Worm (Caenorhabditis elegans) whole organism, L3 larva: Measurements from ENCODE around the gene Y5H2B.3.

Experiments used
- R02D3.7 ChIP-seq: fragments of 150-350 bp; optimal IDR thresholded peaks from 2 replicates; lab custom pipeline; 2014; ENCODE audit warnings: missing biosample characterization, missing genetic modification characterization
- ZK546.5 ChIP-seq: sonication (generic microtip); optimal IDR thresholded peaks from 2 replicates; lab custom pipeline; 2017; ENCODE audit warnings: missing biosample characterization, missing genetic modification characterization
- aly-2 ChIP-seq: fragments of 150-350 bp; optimal IDR thresholded peaks from 2 replicates; lab custom pipeline; 2014; ENCODE audit warnings: missing biosample characterization, missing genetic modification characterization
- ama-1 ChIP-seq: fragments of 150-350 bp; optimal IDR thresholded peaks from 2 replicates; lab custom pipeline; 2018
- ceh-16 ChIP-seq: sonication (generic microtip); optimal IDR thresholded peaks from 2 replicates; lab custom pipeline; 2017; ENCODE audit warnings: missing biosample characterization, missing genetic modification characterization
- ceh-28 ChIP-seq: fragments of 150-350 bp; optimal IDR thresholded peaks from 2 replicates; lab custom pipeline; 2014; ENCODE audit warnings: missing biosample characterization, missing genetic modification reagents, missing genetic modification characterization
- ceh-82 ChIP-seq: fragments of 150-350 bp; optimal IDR thresholded peaks from 2 replicates; lab custom pipeline; 2014; ENCODE audit warnings: missing biosample characterization, missing genetic modification characterization
- egl-27 ChIP-seq: sonication (generic microtip); optimal IDR thresholded peaks from 4 replicates; lab custom pipeline; 2017; ENCODE audit warnings: missing biosample characterization, missing genetic modification reagents, missing genetic modification characterization
- egl-5 ChIP-seq: fragments of 150-350 bp; optimal IDR thresholded peaks from 2 replicates; lab custom pipeline; 2017; ENCODE audit warnings: missing biosample characterization, missing genetic modification reagents, missing genetic modification characterization, inconsistent platforms
- elt-2 ChIP-seq: sonication (generic microtip); optimal IDR thresholded peaks from 2 replicates; lab custom pipeline; 2016; ENCODE audit warnings: missing genetic modification reagents, mild to moderate bottlenecking, missing genetic modification characterization, missing compliant biosample characterization
- elt-3 ChIP-seq, 3 experiments: fragments of 150-350 bp in 1 of 3; sonication (generic microtip) in 2 of 3; optimal IDR thresholded peaks; 2 replicates in 2 of 3; 4 replicates in 1 of 3; lab custom pipeline; 2014 to 2017; ENCODE audit warnings: missing biosample characterization in 3 of 3, missing genetic modification characterization in 3 of 3
- eor-1 ChIP-seq, 2 experiments: fragments of 150-350 bp; optimal IDR thresholded peaks; 2 replicates each; lab custom pipeline; 2014 to 2018; ENCODE audit warnings: missing biosample characterization in 2 of 2, missing genetic modification characterization in 2 of 2
- fkh-10 ChIP-seq: sonication (generic microtip); optimal IDR thresholded peaks from 2 replicates; lab custom pipeline; 2017; ENCODE audit warnings: missing biosample characterization, missing genetic modification reagents, missing genetic modification characterization
- fos-1 ChIP-seq: fragments of 150-350 bp; optimal IDR thresholded peaks from 2 replicates; lab custom pipeline; 2014; ENCODE audit warnings: missing biosample characterization, missing genetic modification characterization
- hmg-11 ChIP-seq: sonication (generic microtip); optimal IDR thresholded peaks from 2 replicates; lab custom pipeline; 2016; ENCODE audit warnings: missing genetic modification characterization, missing compliant biosample characterization
- jun-1 ChIP-seq: fragments of 150-350 bp; optimal IDR thresholded peaks from 2 replicates; lab custom pipeline; 2014; ENCODE audit warnings: missing biosample characterization, missing genetic modification reagents, missing genetic modification characterization
- lsy-12 ChIP-seq: sonication (generic microtip); optimal IDR thresholded peaks from 2 replicates; lab custom pipeline; 2016; ENCODE audit warnings: mild to moderate bottlenecking, missing genetic modification characterization, missing compliant biosample characterization
- mdl-1 ChIP-seq: fragments of 150-350 bp; optimal IDR thresholded peaks from 2 replicates; lab custom pipeline; 2014; ENCODE audit warnings: missing biosample characterization, missing genetic modification characterization
- nfya-1 ChIP-seq: sonication (generic microtip); optimal IDR thresholded peaks from 2 replicates; lab custom pipeline; 2017; ENCODE audit warnings: missing genetic modification characterization, mild to moderate bottlenecking, missing compliant biosample characterization, antibody characterized with exemption, moderate library complexity; ENCODE audit not compliant: insufficient read depth
- nhr-11 ChIP-seq: fragments of 150-350 bp; optimal IDR thresholded peaks from 2 replicates; lab custom pipeline; 2014; ENCODE audit warnings: missing biosample characterization, missing genetic modification characterization
- nhr-23 ChIP-seq: fragments of 150-350 bp; optimal IDR thresholded peaks from 2 replicates; lab custom pipeline; 2014; ENCODE audit warnings: missing biosample characterization, missing genetic modification reagents, missing genetic modification characterization
- nhr-25 ChIP-seq: sonication (generic microtip); optimal IDR thresholded peaks from 2 replicates; lab custom pipeline; 2017; ENCODE audit warnings: missing biosample characterization, missing genetic modification characterization
- nhr-76 ChIP-seq: fragments of 150-350 bp; sonication (generic microtip); optimal IDR thresholded peaks from 5 replicates; lab custom pipeline; 2014; ENCODE audit warnings: missing biosample characterization, missing genetic modification characterization
- nhr-77 ChIP-seq: fragments of 150-350 bp; optimal IDR thresholded peaks from 2 replicates; lab custom pipeline; 2014; ENCODE audit warnings: missing biosample characterization, missing genetic modification characterization
- pha-4 ChIP-seq: fragments of 150-350 bp; optimal IDR thresholded peaks from 2 replicates; lab custom pipeline; 2014; ENCODE audit warnings: missing biosample characterization, missing genetic modification reagents, missing genetic modification characterization
- pqm-1 ChIP-seq: fragments of 150-350 bp; optimal IDR thresholded peaks from 2 replicates; lab custom pipeline; 2017; ENCODE audit warnings: missing biosample characterization, missing genetic modification characterization, inconsistent platforms
- skn-1 ChIP-seq: fragments of 150-350 bp; optimal IDR thresholded peaks from 2 replicates; lab custom pipeline; 2014; ENCODE audit warnings: missing biosample characterization, missing genetic modification characterization
- snpc-4 ChIP-seq: fragments of 150-350 bp; optimal IDR thresholded peaks from 2 replicates; lab custom pipeline; 2014; ENCODE audit warnings: missing biosample characterization, missing genetic modification characterization
- tbx-2 ChIP-seq: sonication (generic microtip); optimal IDR thresholded peaks from 2 replicates; lab custom pipeline; 2016; ENCODE audit warnings: mild to moderate bottlenecking, missing genetic modification characterization, missing compliant biosample characterization
- unc-39 ChIP-seq: sonication (generic microtip); optimal IDR thresholded peaks from 4 replicates; lab custom pipeline; 2017; ENCODE audit warnings: missing biosample characterization, missing genetic modification characterization
- unc-62 ChIP-seq: fragments of 150-350 bp; sonication (generic microtip); optimal IDR thresholded peaks from 4 replicates; lab custom pipeline; 2014; ENCODE audit warnings: missing biosample characterization, missing genetic modification reagents, missing genetic modification characterization
- zag-1 ChIP-seq: fragments of 150-350 bp; optimal IDR thresholded peaks from 2 replicates; lab custom pipeline; 2014; ENCODE audit warnings: missing biosample characterization, missing genetic modification characterization
- ztf-11 ChIP-seq: fragments of 150-350 bp; optimal IDR thresholded peaks from 2 replicates; lab custom pipeline; 2014; ENCODE audit warnings: missing biosample characterization, missing genetic modification characterization
- ztf-4 ChIP-seq: fragments of 150-350 bp; optimal IDR thresholded peaks from 2 replicates; lab custom pipeline; 2014; ENCODE audit warnings: missing biosample characterization, missing genetic modification characterization

Gene Y5H2B.3

DNA sequence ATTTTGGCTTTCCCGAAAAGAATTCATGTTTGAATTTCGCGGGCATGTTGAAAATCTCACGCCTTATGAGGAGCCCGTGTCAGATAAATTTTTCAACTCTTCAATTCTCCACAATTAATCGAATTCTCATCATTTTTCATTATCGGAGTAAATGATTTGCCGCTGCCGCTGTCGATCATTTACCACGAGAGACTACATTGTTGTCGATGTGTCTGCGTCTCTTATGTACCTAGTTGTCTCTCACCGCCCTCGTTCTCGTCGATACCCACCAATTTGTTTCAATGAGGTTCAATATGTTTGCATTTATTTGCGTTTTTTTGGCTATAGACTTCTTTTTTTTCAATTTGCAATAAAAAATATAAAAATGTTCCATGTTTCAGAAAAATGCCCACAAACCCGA is 4.0 kb downstream of the Y5H2B.3 start, which contains the start of gene nhr-13 (continued):
- TF ChIP-seq unc-62 = no peak
- peak; percentile 9 for TF ChIP-seq pha-4 (tag; lab: Kevin White, UChicago)
- no peak for TF ChIP-seq snpc-4 (tag; lab: Kevin White, UChicago)
- no peak for TF ChIP-seq nhr-11 (tag; lab: Kevin White, UChicago)
- TF ChIP-seq tbx-2 (tag; lab: Kevin White, UChicago) = no peak
- no peak for TF ChIP-seq zag-1
- TF ChIP-seq nhr-25 = no peak
- TF ChIP-seq skn-1 (tag; lab: Kevin White, UChicago) = peak; percentile 14
- no peak for TF ChIP-seq ceh-28
- no peak for TF ChIP-seq eor-1 (tag; optimal IDR thresholded peaks at IDR 0.05; lab: Kevin White, UChicago)

DNA sequence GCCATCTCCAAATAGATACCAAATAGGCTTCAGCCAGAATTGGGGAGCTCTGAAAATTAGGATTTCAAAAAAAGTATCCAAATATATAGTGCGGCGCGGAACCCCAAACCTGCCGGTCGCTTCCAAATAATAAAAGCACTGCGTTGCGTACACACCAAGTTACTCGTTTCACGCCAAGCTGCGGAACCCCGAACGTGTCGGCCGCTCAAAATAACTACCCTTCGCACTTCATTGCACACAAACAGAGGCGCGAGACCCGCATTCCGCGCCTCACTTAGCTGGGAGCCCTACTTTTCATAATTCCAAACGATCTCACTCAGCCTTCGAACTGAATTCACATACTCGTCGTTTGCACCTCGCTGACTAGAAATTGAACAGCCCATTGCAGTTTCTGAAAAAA is 11.5 kb downstream of the Y5H2B.3 start:
- no peak for TF ChIP-seq nhr-25
- TF ChIP-seq ztf-11 (tag; lab: Kevin White, UChicago) = no peak
- no peak for TF ChIP-seq lsy-12 (tag; lab: Kevin White, UChicago)
- TF ChIP-seq, all 47 proteins: peak for 0

ce11 chrV:2200402-2200801 is 12.3 kb downstream of the Y5H2B.3 start:
- TF ChIP-seq fkh-10 (GFP tag; lab: Kevin White, UChicago) = no peak
- TF ChIP-seq lsy-12 (tag; lab: Kevin White, UChicago) = no peak
- TF ChIP-seq nfya-1 = no peak
- no peak for TF ChIP-seq skn-1 (tag; lab: Kevin White, UChicago)
- no peak for TF ChIP-seq eor-1 (tag; optimal IDR thresholded peaks at IDR 0.05; lab: Kevin White, UChicago)
- TF ChIP-seq R02D3.7 = no peak
- TF ChIP-seq ZK546.5 (tag; lab: Kevin White, UChicago) = no peak
- no peak for TF ChIP-seq ceh-16 (tag; lab: Kevin White, UChicago)
- no peak for TF ChIP-seq nhr-77 (tag; lab: Kevin White, UChicago)
- TF ChIP-seq pha-4 (tag; lab: Kevin White, UChicago) = no peak
- TF ChIP-seq unc-39 = no peak
- TF ChIP-seq hmg-11 (tag; lab: Kevin White, UChicago) = no peak
- no peak for TF ChIP-seq aly-2 (tag; lab: Kevin White, UChicago)
- no peak for TF ChIP-seq ztf-4 (tag; lab: Kevin White, UChicago)

DNA sequence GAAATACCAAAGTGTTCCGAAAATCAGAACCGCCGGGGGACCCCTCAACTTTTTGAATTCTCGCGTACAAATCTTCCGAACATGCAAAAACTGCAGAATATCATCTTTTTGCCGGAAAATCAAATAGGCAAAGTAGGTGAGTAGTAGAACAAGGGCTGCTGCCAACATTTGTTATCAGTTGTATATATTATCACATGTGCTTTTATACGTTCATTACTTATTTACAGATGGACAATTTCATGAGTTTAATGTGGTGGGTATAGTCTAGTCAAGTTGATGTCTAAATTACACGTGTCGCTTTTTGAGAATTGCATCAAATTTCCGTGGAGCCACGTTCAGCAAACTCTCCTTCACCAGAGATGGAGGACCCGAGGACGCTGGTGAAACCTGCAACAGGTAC is 13.1 kb downstream of the Y5H2B.3 start, which contains the start of gene cyp-32B1:
TSS of gene cyp-32B1 (minus strand) at position 176 of the 400 bp plus-strand sequence.
- TF ChIP-seq elt-3 (tag; optimal IDR thresholded peaks at IDR 0.05; lab: Kevin White, UChicago) (no peak), ceh-16 (tag; lab: Kevin White, UChicago) (no peak), ceh-82 (tag; lab: Kevin White, UChicago) (no peak), pha-4 (tag; lab: Kevin White, UChicago) (peak; percentile 61), nhr-25 (no peak), fos-1 (tag; lab: Kevin White, UChicago) (no peak), mdl-1 (tag; lab: Kevin White, UChicago) (no peak), unc-39 (no peak), jun-1 (tag; lab: Kevin White, UChicago) (no peak), egl-27 (tag; lab: Kevin White, UChicago) (no peak), R02D3.7 (no peak), pqm-1 (peak; percentile 70), ztf-11 (tag; lab: Kevin White, UChicago) (no peak), elt-2 (tag; lab: Kevin White, UChicago) (peak; percentile 65), ztf-4 (tag; lab: Kevin White, UChicago) (no peak)
- TF ChIP-seq, all 47 proteins: peak for 3

ce11 chrV:2204080-2204479 is 16.0 kb downstream of the Y5H2B.3 start, which contains the start of gene cyp-33C12:
TSS of gene cyp-33C12 (minus strand) at chrV:2204400.
- TF ChIP-seq pha-4 (tag; lab: Kevin White, UChicago) = no peak
- TF ChIP-seq aly-2 (tag; lab: Kevin White, UChicago) = no peak
- no peak for TF ChIP-seq nhr-23 (tag; lab: Kevin White, UChicago)
- TF ChIP-seq nhr-76 = no peak
- TF ChIP-seq ama-1 (lab: Kevin White, UChicago) = no peak
- TF ChIP-seq jun-1 (tag; lab: Kevin White, UChicago) = no peak
- no peak for TF ChIP-seq egl-5 (tag; lab: Kevin White, UChicago)
- no peak for TF ChIP-seq mdl-1 (tag; lab: Kevin White, UChicago)
- no peak for TF ChIP-seq nfya-1
- TF ChIP-seq egl-27 (tag; lab: Kevin White, UChicago) = no peak
- no peak for TF ChIP-seq pqm-1
- TF ChIP-seq ceh-16 (tag; lab: Kevin White, UChicago) = no peak
- no peak for TF ChIP-seq ZK546.5 (tag; lab: Kevin White, UChicago)
- no peak for TF ChIP-seq ztf-4 (tag; lab: Kevin White, UChicago)
- no peak for TF ChIP-seq tbx-2 (tag; lab: Kevin White, UChicago)
- no peak for TF ChIP-seq nhr-25
- TF ChIP-seq lsy-12 (tag; lab: Kevin White, UChicago) = no peak
